Worm (Caenorhabditis elegans) whole organism, L4/young adult: ENCODE measurements around the gene ztf-9.

ENCODE experiments used
- W03F9.2 ChIP-seq: fragments of 150-350 bp; optimal IDR thresholded peaks from 2 replicates; lab custom pipeline; 2014; ENCODE audit warnings: missing biosample characterization, missing genetic modification characterization
- dao-5 ChIP-seq: sonication (generic microtip); optimal IDR thresholded peaks from 2 replicates; lab custom pipeline; 2016; ENCODE audit warnings: missing genotype, missing genetic modification characterization, moderate library complexity, missing compliant biosample characterization
- him-1 ChIP-seq: sonication (generic microtip); optimal IDR thresholded peaks from 2 replicates; lab custom pipeline; 2016; ENCODE audit warnings: missing genotype, missing genetic modification reagents, missing genetic modification characterization, missing compliant biosample characterization

DNA sequence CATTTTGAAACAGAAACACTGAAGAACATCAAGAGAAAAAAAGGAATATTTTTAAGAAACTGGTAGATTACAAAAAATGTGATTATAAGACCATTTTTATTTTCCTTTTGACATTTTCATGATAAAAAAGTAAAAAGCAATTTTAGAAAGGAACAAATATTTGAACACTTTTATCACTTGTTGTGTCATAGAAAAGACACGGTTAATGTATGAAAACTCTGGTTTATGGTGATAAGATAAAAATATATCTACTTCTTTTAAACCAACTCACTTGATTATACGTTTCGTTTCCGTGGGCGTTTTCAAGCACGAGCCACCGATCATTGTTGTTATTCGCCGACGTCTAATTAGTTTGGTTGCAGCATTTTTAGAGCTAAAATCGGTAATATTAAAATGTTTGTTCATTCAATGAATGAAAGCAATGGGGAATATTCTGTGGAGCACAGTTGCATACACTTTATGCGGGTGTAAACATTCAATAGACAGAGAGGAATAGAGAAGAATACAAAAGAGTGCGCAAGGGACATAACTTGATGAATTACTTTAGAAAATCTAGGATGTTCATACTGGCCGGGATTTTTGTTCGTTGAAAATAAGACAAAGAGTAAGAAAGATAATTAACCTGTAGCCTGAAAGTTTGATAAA lies 18.6 kb downstream of the ztf-9 start, which contains the start of gene sulp-8:
- TF ChIP-seq dao-5 (tag; lab: Kevin White, UChicago) = no peak
- no peak for TF ChIP-seq him-1 (tag; lab: Kevin White, UChicago)
- TF ChIP-seq W03F9.2 (tag; lab: Kevin White, UChicago) = no peak
